Worm (Caenorhabditis elegans) whole organism, early embryonic: Measurements from ENCODE around the gene unc-2.

Source experiments
- B0310.2 ChIP-seq: sonication (generic microtip); optimal IDR thresholded peaks from 2 replicates; lab custom pipeline; 2016; ENCODE audit warnings: mild to moderate bottlenecking, missing genetic modification characterization, missing compliant biosample characterization
- F13C5.2 ChIP-seq: sonication (generic microtip); optimal IDR thresholded peaks from 2 replicates; lab custom pipeline; 2017; ENCODE audit warnings: mild to moderate bottlenecking, missing genetic modification characterization, inconsistent platforms, missing compliant biosample characterization
- aly-1 ChIP-seq: sonication (generic microtip); optimal IDR thresholded peaks from 2 replicates; lab custom pipeline; 2016; ENCODE audit warnings: missing genetic modification characterization, missing compliant biosample characterization
- ama-1 ChIP-seq: fragments of 150-350 bp; optimal IDR thresholded peaks from 2 replicates; lab custom pipeline; 2014
- ceh-13 ChIP-seq: fragments of 200-800 bp; sonication (Bioruptor generic); optimal IDR thresholded peaks from 2 replicates; lab custom pipeline; 2018; ENCODE audit warnings: mild to moderate bottlenecking, missing genetic modification characterization, missing compliant biosample characterization
- ets-7 ChIP-seq: sonication (generic microtip); optimal IDR thresholded peaks from 2 replicates; lab custom pipeline; 2016; ENCODE audit warnings: missing genotype, missing genetic modification characterization, missing compliant biosample characterization
- flt-1 ChIP-seq: fragments of 200-800 bp; sonication (Bioruptor generic); IDR thresholded peaks from 2 replicates; pipeline ENCODE4 v1.3.6; 2022; ENCODE audit warnings: missing genetic modification characterization, missing compliant biosample characterization
- hmbx-1 ChIP-seq: sonication (generic microtip); optimal IDR thresholded peaks from 2 replicates; lab custom pipeline; 2016; ENCODE audit warnings: mild to moderate bottlenecking, missing genetic modification characterization, missing compliant biosample characterization
- hmg-4 ChIP-seq: fragments of 200-800 bp; sonication (Bioruptor generic); optimal IDR thresholded peaks from 2 replicates; lab custom pipeline; 2018; ENCODE audit warnings: mild to moderate bottlenecking, missing genetic modification characterization, missing compliant biosample characterization
- hnd-1 ChIP-seq: sonication (generic microtip); optimal IDR thresholded peaks from 2 replicates; lab custom pipeline; 2016; ENCODE audit warnings: missing genetic modification characterization, missing compliant biosample characterization
- scrt-1 ChIP-seq: fragments of 200-800 bp; sonication (Bioruptor generic); IDR thresholded peaks from 2 replicates; pipeline ENCODE4 v1.3.6; 2022; ENCODE audit warnings: missing genetic modification characterization, missing compliant biosample characterization
- sea-1 ChIP-seq: fragments of 200-800 bp; sonication (Bioruptor generic); conservative IDR thresholded peaks from 2 replicates; pipeline ENCODE4 v1.3.6; 2022; ENCODE audit warnings: missing genetic modification characterization, missing compliant biosample characterization
- tbx-11 ChIP-seq: fragments of 200-800 bp; sonication (Bioruptor generic); IDR thresholded peaks from 2 replicates; pipeline ENCODE4 v1.3.6; 2022; ENCODE audit warnings: missing genetic modification characterization, missing compliant biosample characterization
- tra-4 ChIP-seq: sonication (generic microtip); optimal IDR thresholded peaks from 2 replicates; lab custom pipeline; 2017; ENCODE audit warnings: missing genetic modification characterization, missing compliant biosample characterization

Gene unc-2

ce11 chrX:2664273-2664672, 99.1 kb downstream of the unc-2 start, which contains the start of gene F54G2.1:
Gene F54G2.1 (minus strand): TSS chrX:2664373.
- TF ChIP-seq scrt-1 (GFP tag; lab: Robert Waterston, UW): no peak
- TF ChIP-seq flt-1: no peak
- TF ChIP-seq F13C5.2 (tag; lab: Kevin White, UChicago): no peak
- no peak for TF ChIP-seq tra-4
- TF ChIP-seq aly-1 (tag; lab: Kevin White, UChicago): no peak
- TF ChIP-seq hmbx-1: no peak
- TF ChIP-seq ama-1 (lab: Kevin White, UChicago): no peak
- TF ChIP-seq ets-7 (tag; lab: Kevin White, UChicago): no peak
- no peak for TF ChIP-seq ceh-13 (GFP tag; lab: Kevin White, UChicago)
- no peak for TF ChIP-seq hmg-4
- TF ChIP-seq tbx-11 (GFP tag; lab: Robert Waterston, UW): no peak
- TF ChIP-seq sea-1 (GFP tag; lab: Robert Waterston, UW): no peak

- TF ChIP-seq tra-4: no peak
- no peak for TF ChIP-seq hnd-1 (tag; lab: Kevin White, UChicago)
- no peak for TF ChIP-seq hmg-4
- no peak for TF ChIP-seq B0310.2 (tag; lab: Kevin White, UChicago)
- TF ChIP-seq flt-1: no peak
Measured at ce11 chrX:2663798-2664197, 99.5 kb downstream of the unc-2 start.
